Fruit fly (Drosophila melanogaster): Measurements from ENCODE around the gene CG11696.
A peak's percentile ranks its signal among the peaks of the same experiment; 100 is the strongest.

The CG11696 gene

dm6 chrX:11611645-11612079, 38.1 kb downstream of the CG11696 start, which contains the start of the genes CG2247 and CG1703 (continued):
- TF ChIP-seq CG34224 (GFP tag; IDR thresholded peaks at IDR 0.05; ENCODE audit: partially characterized antibody) (peak; percentile 66), CG8924 (tag; optimal IDR thresholded peaks at IDR 0.05) (peak; percentile 54), CG1602 (GFP tag; optimal IDR thresholded peaks at IDR 0.05) (no peak), CG30020 (tag; optimal IDR thresholded peaks at IDR 0.05) (peak; percentile 68), Abd-B (GFP tag; optimal IDR thresholded peaks at IDR 0.05) (no peak), CG17829 (tag; optimal IDR thresholded peaks at IDR 0.05) (peak; percentile 55)

DNA sequence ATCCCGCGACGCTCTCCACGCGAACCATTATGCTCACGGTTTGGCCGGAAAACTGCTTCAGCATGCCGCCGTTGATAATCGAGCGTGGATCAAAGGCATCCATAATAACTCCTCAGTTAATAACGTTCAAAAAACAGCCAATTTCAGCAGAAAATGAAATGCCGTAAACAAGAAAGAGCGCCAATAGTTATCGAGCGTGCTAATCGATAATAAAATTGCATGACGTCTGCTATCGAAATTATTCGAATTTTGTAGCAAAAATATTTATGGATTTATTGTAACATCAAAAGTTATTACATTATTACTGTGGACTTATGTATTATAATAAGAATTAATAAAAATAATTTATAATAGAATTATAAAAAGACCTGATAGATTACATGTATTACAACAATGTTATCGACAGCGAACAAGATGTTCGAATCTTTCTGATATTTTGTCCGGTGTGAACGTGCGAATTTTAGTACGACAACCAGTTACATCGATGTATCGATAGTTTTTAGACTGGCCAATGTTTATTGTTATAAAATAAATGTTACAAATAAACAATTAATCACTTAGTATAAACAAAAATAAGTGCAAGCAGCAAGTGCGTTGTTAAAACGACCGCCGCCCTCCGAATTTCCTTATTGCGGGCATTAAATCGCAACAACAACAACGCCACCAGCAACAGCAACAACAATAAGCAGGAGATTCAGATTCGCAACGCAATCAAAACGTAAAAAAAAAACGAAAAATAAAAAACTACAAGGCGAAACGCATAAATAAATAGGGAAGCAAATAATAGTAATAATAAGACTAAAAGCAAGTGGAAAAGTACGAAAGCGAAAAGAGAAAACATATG, 42.3 kb downstream of the CG11696 start, which contains the start of the genes RPA3 and Met:
RPA3 (minus strand) TSS at position 189 of the 844 bp plus-strand sequence.
Met (plus strand) TSS at position 473 of the 844 bp plus-strand sequence.
- no peak for TF ChIP-seq Atf6 (GFP tag; IDR thresholded peaks at IDR 0.05)
- TF ChIP-seq Kr (GFP tag; optimal IDR thresholded peaks at IDR 0.05) = no peak
- no peak for TF ChIP-seq CG14441 (GFP tag; IDR thresholded peaks at IDR 0.05)
- TF ChIP-seq ssp (GFP tag; IDR thresholded peaks at IDR 0.05) = peak; percentile 67
- no peak for TF ChIP-seq hth (optimal IDR thresholded peaks at IDR 0.05)
- TF ChIP-seq z (GFP tag; IDR thresholded peaks at IDR 0.05) = no peak
- TF ChIP-seq D19A (tag; optimal IDR thresholded peaks at IDR 0.05) = no peak
- no peak for TF ChIP-seq phol (tag; optimal IDR thresholded peaks at IDR 0.05)
- TF ChIP-seq Ada2b (GFP tag; IDR thresholded peaks at IDR 0.05) = no peak
- no peak for TF ChIP-seq CG8944 (GFP tag; optimal IDR thresholded peaks at IDR 0.05)
- no peak for TF ChIP-seq CG8290 (GFP tag; optimal IDR thresholded peaks at IDR 0.05)
- TF ChIP-seq CG8290 (tag; optimal IDR thresholded peaks at IDR 0.05) = no peak
- TF ChIP-seq CG13287 (GFP tag; IDR thresholded peaks at IDR 0.05; ENCODE audit: partially characterized antibody) = peak; percentile 74
- TF ChIP-seq chm (GFP tag; IDR thresholded peaks at IDR 0.05) = no peak
- no peak for TF ChIP-seq Ptx1 (GFP tag; IDR thresholded peaks at IDR 0.05)
- TF ChIP-seq cad (GFP tag; optimal IDR thresholded peaks at IDR 0.05) = no peak
- no peak for TF ChIP-seq Trl (optimal IDR thresholded peaks at IDR 0.05)
- TF ChIP-seq Trl (GFP tag; optimal IDR thresholded peaks at IDR 0.05) = no peak
- no peak for TF ChIP-seq otp (GFP tag; IDR thresholded peaks at IDR 0.05)
- no peak for TF ChIP-seq CG7987 (GFP tag; optimal IDR thresholded peaks at IDR 0.05)
- TF ChIP-seq CG32532 (GFP tag; IDR thresholded peaks at IDR 0.05) = no peak
- TF ChIP-seq ara (GFP tag; IDR thresholded peaks at IDR 0.05) = no peak
- no peak for TF ChIP-seq Bdp1 (GFP tag; optimal IDR thresholded peaks at IDR 0.05)
- TF ChIP-seq CG6654 (GFP tag; optimal IDR thresholded peaks at IDR 0.05) = no peak
- TF ChIP-seq CG2678 (tag; optimal IDR thresholded peaks at IDR 0.05) = no peak
- TF ChIP-seq GATAe (GFP tag; conservative IDR thresholded peaks at IDR 0.05) = no peak
- TF ChIP-seq CG3838 (GFP tag; optimal IDR thresholded peaks at IDR 0.05) = no peak
- no peak for TF ChIP-seq CG10462 (GFP tag; optimal IDR thresholded peaks at IDR 0.05)
- TF ChIP-seq CG17385 (GFP tag; optimal IDR thresholded peaks at IDR 0.05) = no peak
- peak; percentile 42; the same call in 1 of the 2 replicates for TF ChIP-seq hbn (GFP tag; IDR thresholded peaks at IDR 0.05; ENCODE audit: partially characterized antibody)
- no peak for TF ChIP-seq kay (GFP tag; optimal IDR thresholded peaks at IDR 0.05)
- TF ChIP-seq kah (GFP tag; optimal IDR thresholded peaks at IDR 0.05) = no peak
- no peak for TF ChIP-seq klu (GFP tag; IDR thresholded peaks at IDR 0.05)
- no peak for TF ChIP-seq luna (GFP tag; optimal IDR thresholded peaks at IDR 0.05)
- no peak for TF ChIP-seq CkIIα-i1 (GFP tag; IDR thresholded peaks at IDR 0.05)
- TF ChIP-seq CG34224 (GFP tag; IDR thresholded peaks at IDR 0.05; ENCODE audit: partially characterized antibody) = peak; percentile 65; the same call in 2 of the 3 replicates
- TF ChIP-seq inv (GFP tag; IDR thresholded peaks at IDR 0.05; ENCODE audit: partially characterized antibody) = peak; percentile 54
- TF ChIP-seq sr (GFP tag; IDR thresholded peaks at IDR 0.05) = no peak
- TF ChIP-seq Hr3 (GFP tag; optimal IDR thresholded peaks at IDR 0.05) = no peak
- no peak for TF ChIP-seq twi (tag; optimal IDR thresholded peaks at IDR 0.05)
- TF ChIP-seq BEAF-32 (GFP tag; optimal IDR thresholded peaks at IDR 0.05) = peak; percentile 72
- peak; percentile 38 for TF ChIP-seq CG1603 (tag; optimal IDR thresholded peaks at IDR 0.05)
- TF ChIP-seq CG6683 (GFP tag; optimal IDR thresholded peaks at IDR 0.05) = no peak
- TF ChIP-seq corto (GFP tag; optimal IDR thresholded peaks at IDR 0.05) = no peak

Data from whole organism, embryonic.